Fruit fly (Drosophila melanogaster) whole organism, pupa: ENCODE results near the gene Dus4.

Source experiments
- CG12605 ChIP-seq: fragments of 200-800 bp; sonication (Bioruptor generic); IDR thresholded peaks from 2 replicates; pipeline ENCODE4 v1.3.6; 2022; ENCODE audit warnings: missing biosample characterization, missing genetic modification characterization
- CG13204 ChIP-seq: fragments of 200-800 bp; sonication (Bioruptor generic); optimal IDR thresholded peaks from 2 replicates; lab custom pipeline; 2018; ENCODE audit warnings: missing biosample characterization, mild to moderate bottlenecking, missing genetic modification characterization, moderate library complexity
- CG14655 ChIP-seq: fragments of 200-800 bp; sonication (Bioruptor generic); optimal IDR thresholded peaks from 3 replicates; lab custom pipeline; 2017; ENCODE audit warnings: mild to moderate bottlenecking, missing biosample characterization, missing genetic modification reagents, missing genetic modification characterization
- CG15710 ChIP-seq: fragments of 200-800 bp; sonication (Bioruptor generic); optimal IDR thresholded peaks from 2 replicates; lab custom pipeline; 2018; ENCODE audit warnings: missing biosample characterization, mild to moderate bottlenecking, missing genetic modification characterization, moderate library complexity
- CG17806 ChIP-seq: fragments of 200-800 bp; sonication (Bioruptor generic); optimal IDR thresholded peaks from 2 replicates; lab custom pipeline; 2018; ENCODE audit warnings: missing biosample characterization, mild to moderate bottlenecking, missing genetic modification characterization, moderate library complexity
- CG32121 ChIP-seq: fragments of 200-800 bp; sonication (Bioruptor generic); IDR thresholded peaks from 2 replicates; pipeline ENCODE4 v1.3.6; 2022; ENCODE audit warnings: missing biosample characterization, missing genetic modification characterization
- CG34367 ChIP-seq: fragments of 200-800 bp; sonication (Bioruptor generic); optimal IDR thresholded peaks from 2 replicates; lab custom pipeline; 2018; ENCODE audit warnings: missing biosample characterization, mild to moderate bottlenecking, missing genetic modification characterization
- CG4496 ChIP-seq: fragments of 200-800 bp; sonication (Bioruptor generic); IDR thresholded peaks from 3 replicates; pipeline ENCODE4 v1.3.6; 2022; ENCODE audit warnings: missing biosample characterization, missing genetic modification characterization
- CG8159 ChIP-seq: fragments of 200-800 bp; sonication (Bioruptor generic); optimal IDR thresholded peaks from 3 replicates; lab custom pipeline; 2018; ENCODE audit warnings: missing biosample characterization, mild to moderate bottlenecking, missing genetic modification characterization, moderate library complexity
- CG8301 ChIP-seq: fragments of 200-800 bp; sonication (Bioruptor generic); optimal IDR thresholded peaks from 2 replicates; lab custom pipeline; 2018; ENCODE audit warnings: missing biosample characterization, mild to moderate bottlenecking, missing genetic modification characterization
- CG9948 ChIP-seq: fragments of 200-800 bp; sonication (Bioruptor generic); optimal IDR thresholded peaks from 2 replicates; lab custom pipeline; 2018; ENCODE audit warnings: missing biosample characterization, mild to moderate bottlenecking, missing genetic modification characterization, moderate library complexity
- D1 ChIP-seq: fragments of 200-800 bp; sonication (Bioruptor generic); optimal IDR thresholded peaks from 2 replicates; lab custom pipeline; 2018; ENCODE audit warnings: missing biosample characterization, mild to moderate bottlenecking, missing genetic modification characterization, moderate library complexity
- EcR ChIP-seq: fragments of 200-800 bp; sonication (Bioruptor generic); optimal IDR thresholded peaks from 3 replicates; lab custom pipeline; 2019; ENCODE audit warnings: missing biosample characterization, missing genetic modification characterization, mild to moderate bottlenecking, moderate library complexity, missing genetic modification reagents
- Ets98B ChIP-seq: fragments of 200-800 bp; sonication (Bioruptor generic); IDR thresholded peaks from 2 replicates; pipeline ENCODE4 v1.3.6; 2022; ENCODE audit warnings: missing biosample characterization, missing genetic modification characterization
- Pif1A ChIP-seq: fragments of 200-800 bp; sonication (Bioruptor generic); optimal IDR thresholded peaks from 3 replicates; lab custom pipeline; 2016; ENCODE audit warnings: missing biosample characterization, missing genetic modification characterization
- Pif1B ChIP-seq: fragments of 200-800 bp; sonication (Bioruptor generic); optimal IDR thresholded peaks from 3 replicates; lab custom pipeline; 2016; ENCODE audit warnings: missing biosample characterization, missing genetic modification characterization
- Snoo ChIP-seq: fragments of 200-800 bp; sonication (Bioruptor generic); optimal IDR thresholded peaks from 3 replicates; lab custom pipeline; 2017; ENCODE audit warnings: missing biosample characterization, mild to moderate bottlenecking, missing genetic modification characterization, inconsistent platforms
- fd96Ca ChIP-seq: fragments of 200-800 bp; sonication (Bioruptor generic); IDR thresholded peaks from 3 replicates; pipeline ENCODE4 v1.3.6; 2022; ENCODE audit warnings: missing biosample characterization, missing genetic modification characterization
- gl ChIP-seq: fragments of 200-800 bp; sonication (Bioruptor generic); optimal IDR thresholded peaks from 2 replicates; lab custom pipeline; 2018; ENCODE audit warnings: missing biosample characterization, mild to moderate bottlenecking, missing genetic modification characterization
- rn ChIP-seq: fragments of 200-800 bp; sonication (Bioruptor generic); IDR thresholded peaks from 2 replicates; pipeline ENCODE4 v1.3.6; 2022; ENCODE audit warnings: missing biosample characterization, missing genetic modification characterization

The Dus4 gene

DNA sequence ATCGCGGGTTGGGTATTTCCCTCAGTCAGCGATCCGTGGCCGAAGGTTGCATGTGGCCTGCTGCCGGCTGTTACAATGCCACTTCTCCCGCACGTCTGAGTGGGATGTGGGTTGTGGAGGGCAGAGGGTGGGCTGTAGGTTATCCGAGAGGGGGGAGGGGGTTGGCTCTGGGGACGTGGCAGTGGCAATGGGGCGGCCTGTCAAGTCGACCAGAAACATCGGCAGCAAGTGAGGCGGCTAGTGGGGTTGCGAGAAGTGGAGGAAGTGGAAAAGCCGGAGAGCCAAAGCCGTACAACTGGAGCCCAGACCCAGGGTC is 38.4 kb upstream of the Dus4 start:
- no peak for TF ChIP-seq CG4496 (GFP tag; lab: Robert Waterston, UW)
- TF ChIP-seq CG13204 (GFP tag; lab: Kevin White, UChicago), result peak; percentile 25
- no peak for TF ChIP-seq Pif1A (GFP tag; lab: Kevin White, UChicago)
- TF ChIP-seq rn, result no peak
- TF ChIP-seq fd96Ca (GFP tag; lab: Robert Waterston, UW), result 0 out of 3 replicates have a peak, but pooled peaks have one; percentile 9
- no peak for TF ChIP-seq CG8159 (tag; lab: Kevin White, UChicago)
- TF ChIP-seq, all 21 proteins: peak for 2

DNA sequence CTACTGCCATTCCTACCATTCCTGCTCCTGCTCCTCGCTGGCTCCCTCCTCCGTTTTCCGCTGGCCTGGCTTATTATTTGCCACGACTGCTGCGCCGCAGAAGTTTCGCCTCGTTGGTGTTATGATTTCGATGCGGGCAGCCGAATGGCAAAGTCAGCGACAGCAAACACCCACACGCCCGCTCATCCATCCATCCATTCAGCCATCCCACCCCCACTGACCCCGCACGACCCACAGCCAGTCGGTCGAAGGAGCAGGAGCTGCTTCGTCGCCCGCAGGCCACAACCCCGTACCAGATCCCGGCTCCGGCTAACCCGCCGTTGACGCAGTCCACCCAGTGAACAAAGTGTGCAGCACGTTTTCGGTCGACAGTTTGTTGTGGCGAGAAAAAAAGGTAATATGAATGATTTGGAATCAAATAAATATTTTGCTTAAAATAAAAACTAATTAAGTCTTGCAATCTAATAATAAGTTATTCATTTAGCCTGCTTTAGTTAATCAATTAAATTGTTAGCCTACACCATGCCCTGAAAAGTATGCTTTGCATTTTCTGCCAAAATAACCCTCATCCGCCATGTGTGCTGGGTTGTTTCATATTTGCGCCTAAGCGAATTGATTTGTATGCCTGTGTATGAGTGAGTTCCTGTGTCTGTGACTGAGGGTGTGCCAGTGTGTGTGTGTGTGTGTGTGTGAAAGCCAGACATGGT is 36.5 kb upstream of the Dus4 start:
- TF ChIP-seq CG14655 (GFP tag; lab: Kevin White, UChicago) (peak; percentile 69), CG9948 (tag; lab: Kevin White, UChicago) (peak; percentile 65), EcR (no peak), D1 (tag; lab: Kevin White, UChicago) (no peak), CG8159 (tag; lab: Kevin White, UChicago) (peak; percentile 84), CG17806 (tag; lab: Kevin White, UChicago) (peak; percentile 66), CG8301 (tag; lab: Kevin White, UChicago) (peak; percentile 55), rn (no peak), CG12605 (GFP tag; lab: Robert Waterston, UW) (no peak), Pif1B (GFP tag; lab: Kevin White, UChicago) (peak; percentile 15), CG13204 (GFP tag; lab: Kevin White, UChicago) (peak; percentile 37), CG34367 (tag; lab: Kevin White, UChicago) (peak; percentile 59), gl (peak; percentile 46), Pif1A (GFP tag; lab: Kevin White, UChicago) (peak; percentile 52), Snoo (peak; percentile 56), CG15710 (peak; percentile 79), CG4496 (GFP tag; lab: Robert Waterston, UW) (no peak)

DNA sequence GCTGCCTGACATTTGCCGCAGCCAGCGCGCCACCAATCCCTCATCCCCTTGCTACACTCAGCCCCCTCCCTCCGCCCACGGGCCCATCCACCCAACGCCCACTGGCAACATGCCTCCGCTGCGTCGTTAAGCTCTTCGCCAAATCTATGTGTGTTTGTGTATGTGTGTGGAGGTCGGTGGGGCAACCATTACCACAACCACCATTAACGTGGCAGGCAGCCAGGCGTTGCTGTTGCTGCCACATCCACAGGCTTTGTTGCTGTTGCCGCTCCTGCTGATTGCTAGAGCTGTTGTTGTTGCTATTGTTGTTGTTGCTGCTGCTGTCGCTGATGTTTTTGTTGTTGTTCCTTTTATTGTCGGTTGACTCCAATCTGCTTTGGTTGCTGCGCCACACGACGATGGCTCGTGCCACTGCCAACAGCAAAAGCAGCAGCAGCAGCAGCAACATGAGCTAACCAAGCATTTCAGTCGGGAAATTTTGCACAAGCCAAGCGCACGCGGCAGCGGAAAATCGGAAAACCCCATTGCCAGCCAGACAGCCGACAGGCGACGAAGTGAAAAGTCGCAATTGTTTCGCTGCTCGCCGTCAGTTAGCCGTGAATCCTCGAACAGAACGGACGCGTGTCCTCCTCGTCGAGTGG is 35.7 kb upstream of the Dus4 start, which contains the start of gene Sidpn:
TSS of gene Sidpn (plus strand) at position 465 of the 641 bp plus-strand sequence.
- TF ChIP-seq CG13204 (GFP tag; lab: Kevin White, UChicago), result peak; percentile 78
- no peak for TF ChIP-seq Snoo

DNA sequence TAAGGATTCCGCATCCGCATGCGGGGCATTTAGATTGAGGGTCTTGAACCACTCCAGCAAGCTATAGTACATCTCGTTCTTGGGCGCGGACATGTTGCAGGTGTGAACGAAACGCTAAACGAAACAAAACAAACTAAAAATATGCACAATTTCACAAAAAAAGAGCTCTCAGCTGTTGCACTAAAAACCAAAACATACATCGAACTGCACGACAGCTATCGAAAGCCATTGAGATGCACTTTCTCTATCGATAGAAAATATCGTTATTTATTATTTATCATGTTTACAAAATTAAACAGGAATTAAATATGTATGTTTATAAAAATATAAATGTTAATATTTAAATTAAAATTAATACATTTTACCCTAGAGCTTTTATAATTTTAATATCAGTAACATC is 29.8 kb upstream of the Dus4 start, which contains the start of gene hook:
TSS of gene hook (minus strand) at position 211 of the 400 bp plus-strand sequence.
- no peak for TF ChIP-seq CG12605 (GFP tag; lab: Robert Waterston, UW)
- no peak for TF ChIP-seq CG9948 (tag; lab: Kevin White, UChicago)
- TF ChIP-seq, all 21 proteins: peak for 0

DNA sequence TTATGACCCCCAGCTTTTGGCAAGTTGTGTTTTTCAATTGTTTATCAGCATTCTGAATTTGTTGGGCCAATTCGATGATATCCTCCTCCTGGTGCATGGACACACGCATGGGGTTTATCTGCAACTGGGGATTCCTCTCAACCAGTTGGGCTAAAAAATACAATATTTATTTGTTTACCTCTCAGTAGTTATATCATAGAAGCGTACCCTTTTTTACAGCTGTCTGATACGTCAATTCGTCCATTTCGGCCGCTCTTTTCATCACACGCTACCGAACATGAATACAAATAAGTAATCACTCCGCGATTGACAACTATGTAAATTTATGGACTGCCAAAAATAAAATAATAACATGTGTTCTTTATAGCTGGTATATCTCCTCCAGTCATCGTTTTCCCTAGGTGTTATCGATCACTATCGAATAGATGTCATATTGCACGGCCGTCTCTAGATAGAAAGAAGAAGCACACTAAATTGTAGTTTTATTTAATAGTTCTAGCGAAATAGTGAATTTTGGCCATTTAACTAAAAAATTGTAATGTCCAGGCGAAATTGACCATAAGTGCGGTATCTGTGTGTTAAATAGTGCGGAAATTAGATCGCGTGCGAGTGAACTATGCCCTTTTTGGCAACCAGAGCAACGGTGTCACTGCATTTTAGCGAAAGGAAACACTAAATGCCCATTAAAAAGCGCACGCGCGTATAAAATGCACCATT is 28.7 kb upstream of the Dus4 start, which contains the start of the genes mib2 and CG31800:
TSS of gene mib2 (plus strand) at position 232 of the 717 bp plus-strand sequence.
TSS of gene CG31800 (minus strand) at position 364 of the 717 bp plus-strand sequence.
- TF ChIP-seq CG14655 (GFP tag; lab: Kevin White, UChicago), result no peak
- TF ChIP-seq Pif1B (GFP tag; lab: Kevin White, UChicago), result no peak
- TF ChIP-seq CG13204 (GFP tag; lab: Kevin White, UChicago), result no peak
- no peak for TF ChIP-seq Ets98B (GFP tag; lab: Robert Waterston, UW)
- TF ChIP-seq D1 (tag; lab: Kevin White, UChicago), result no peak
- no peak for TF ChIP-seq fd96Ca (GFP tag; lab: Robert Waterston, UW)
- no peak for TF ChIP-seq CG9948 (tag; lab: Kevin White, UChicago)
- no peak for TF ChIP-seq CG32121 (GFP tag; lab: Robert Waterston, UW)
- no peak for TF ChIP-seq CG17806 (tag; lab: Kevin White, UChicago)
- TF ChIP-seq EcR, result no peak
- TF ChIP-seq gl, result no peak
- no peak for TF ChIP-seq CG8301 (tag; lab: Kevin White, UChicago)
- TF ChIP-seq, all 21 proteins: peak for 0

DNA sequence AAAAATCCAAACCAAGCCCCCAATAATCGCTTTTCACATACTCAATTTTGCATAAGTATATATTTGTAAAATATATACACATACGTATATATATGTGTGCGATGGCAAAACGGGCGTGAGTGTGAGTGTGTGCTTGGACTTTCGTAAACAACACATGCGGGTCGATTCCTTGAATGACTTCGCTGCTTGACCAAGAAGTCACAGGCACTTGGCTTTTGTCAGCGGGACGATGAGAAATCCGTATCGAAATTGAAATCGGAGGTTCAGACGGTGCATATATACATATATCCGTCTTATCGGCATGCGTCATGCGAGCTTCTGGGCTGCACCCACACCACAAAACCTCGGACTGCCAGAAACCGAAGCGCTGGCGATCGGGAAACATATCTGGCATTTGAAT is 28.1 kb upstream of the Dus4 start:
- no peak for TF ChIP-seq gl
- TF ChIP-seq Pif1A (GFP tag; lab: Kevin White, UChicago), result no peak
- TF ChIP-seq CG34367 (tag; lab: Kevin White, UChicago), result no peak
- TF ChIP-seq Pif1B (GFP tag; lab: Kevin White, UChicago), result peak; percentile 15
- TF ChIP-seq CG13204 (GFP tag; lab: Kevin White, UChicago), result no peak
- TF ChIP-seq rn, result no peak
- TF ChIP-seq CG8301 (tag; lab: Kevin White, UChicago), result no peak
